Fruit fly (Drosophila melanogaster): ENCODE data around the gene betaCOP.
A peak's percentile ranks its signal among the peaks of the same experiment; 100 is the strongest.

Gene betaCOP

DNA sequence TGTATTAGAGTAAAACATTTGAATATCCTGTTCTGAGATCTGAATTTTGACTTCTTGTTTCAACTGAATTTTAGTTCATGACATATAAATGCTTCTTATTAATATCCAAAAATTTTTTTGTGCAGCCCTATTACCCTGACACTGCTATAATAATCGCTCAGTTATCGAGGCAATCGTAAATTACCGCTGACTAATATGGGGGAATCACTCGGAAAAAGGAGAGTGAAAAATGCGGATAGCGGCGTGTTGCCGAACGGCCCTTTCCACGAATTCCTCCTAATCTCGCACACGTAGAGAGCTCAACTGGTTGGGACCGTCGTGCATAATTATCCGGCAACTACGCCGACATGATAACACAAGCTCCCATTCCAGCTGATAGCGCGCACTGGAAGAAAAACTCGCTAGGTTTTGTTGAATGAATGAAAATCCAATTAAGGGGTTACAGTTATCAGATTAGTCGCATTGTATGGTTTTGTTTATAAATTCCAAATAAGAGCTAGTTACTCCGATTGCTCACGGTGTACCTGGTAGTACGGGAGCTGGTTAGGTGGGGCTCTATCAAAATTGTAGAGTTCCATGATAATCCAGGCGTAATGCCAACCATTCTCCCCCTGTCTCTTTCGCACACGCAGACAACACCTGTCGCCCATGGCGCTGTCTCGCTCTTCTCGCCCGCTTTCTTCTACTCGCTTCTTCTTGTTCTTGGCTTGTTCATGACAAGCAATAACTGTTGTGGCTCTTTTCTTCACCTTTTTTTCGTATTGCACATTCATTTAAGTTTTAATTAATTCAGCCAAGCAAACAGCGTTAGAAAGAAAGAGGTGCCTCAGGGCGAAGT lies 17.0 kb downstream of the betaCOP start (continued):
- TF ChIP-seq MTF-1 (GFP tag; optimal IDR thresholded peaks at IDR 0.05; ENCODE audit: borderline replicate concordance) = peak; percentile 37
- peak; percentile 39 for TF ChIP-seq CG17829 (tag; optimal IDR thresholded peaks at IDR 0.05)
- peak; percentile 61 for TF ChIP-seq Poxn (GFP tag; IDR thresholded peaks at IDR 0.05)
- no peak for TF ChIP-seq CG3838 (GFP tag; optimal IDR thresholded peaks at IDR 0.05)
- TF ChIP-seq pfk (GFP tag; optimal IDR thresholded peaks at IDR 0.05) = peak; percentile 7
- TF ChIP-seq prd (optimal IDR thresholded peaks at IDR 0.05) = no peak
- TF ChIP-seq prd (GFP tag; IDR thresholded peaks at IDR 0.05) = peak; percentile 75
- TF ChIP-seq az2 (GFP tag; optimal IDR thresholded peaks at IDR 0.05) = peak; percentile 55
- no peak for TF ChIP-seq Neu2 (GFP tag; optimal IDR thresholded peaks at IDR 0.05; ENCODE audit: borderline replicate concordance)
- peak; percentile 28 for TF ChIP-seq CG1529 (GFP tag; optimal IDR thresholded peaks at IDR 0.05)
- peak; percentile 0 for TF ChIP-seq corto (GFP tag; optimal IDR thresholded peaks at IDR 0.05)
- peak; percentile 65 to 70 for TF ChIP-seq dpn (GFP tag; optimal IDR thresholded peaks at IDR 0.05)
- peak; percentile 71 for TF ChIP-seq H15 (GFP tag; IDR thresholded peaks at IDR 0.05)
- no peak for TF ChIP-seq zen (tag; optimal IDR thresholded peaks at IDR 0.05)
- TF ChIP-seq PHDP (tag; optimal IDR thresholded peaks at IDR 0.05) = peak; percentile 52
- TF ChIP-seq CG3065 (GFP tag; optimal IDR thresholded peaks at IDR 0.05) = no peak
- peak; percentile 55 for TF ChIP-seq Ravus (GFP tag; IDR thresholded peaks at IDR 0.05)
- TF ChIP-seq HLH4C (GFP tag; IDR thresholded peaks at IDR 0.05; ENCODE audit: partially characterized antibody) = no peak
- peak; percentile 62 for TF ChIP-seq so (GFP tag; IDR thresholded peaks at IDR 0.05)
- peak; percentile 21 for TF ChIP-seq CoRest (tag; optimal IDR thresholded peaks at IDR 0.05)
- TF ChIP-seq CG3281 (GFP tag; optimal IDR thresholded peaks at IDR 0.05) = peak; percentile 67
- peak; percentile 51 for TF ChIP-seq CG6272 (GFP tag; IDR thresholded peaks at IDR 0.05)
- TF ChIP-seq Dref (GFP tag; IDR thresholded peaks at IDR 0.05) = 0 out of 2 replicates have a peak, but pooled peaks have one; percentile 22
- peak; percentile 56; the same call in 1 of the 2 replicates for TF ChIP-seq ssp (GFP tag; IDR thresholded peaks at IDR 0.05)
- peak; percentile 2 for TF ChIP-seq Vsx1 (GFP tag; optimal IDR thresholded peaks at IDR 0.05)
- no peak for TF ChIP-seq CkIIα-i1 (GFP tag; IDR thresholded peaks at IDR 0.05)
- TF ChIP-seq ara (GFP tag; IDR thresholded peaks at IDR 0.05) = peak; percentile 21; the same call in 1 of the 2 replicates
- peak; percentile 63 for TF ChIP-seq CG6854 (GFP tag; optimal IDR thresholded peaks at IDR 0.05)
- TF ChIP-seq sim (GFP tag; IDR thresholded peaks at IDR 0.05) = no peak; the same call in 1 of the 2 replicates
- TF ChIP-seq tap (tag; optimal IDR thresholded peaks at IDR 0.05) = peak; percentile 46
- TF ChIP-seq Opbp (GFP tag; IDR thresholded peaks at IDR 0.05; ENCODE audit: partially characterized antibody) = no peak
- peak; percentile 61 for TF ChIP-seq grn (GFP tag; optimal IDR thresholded peaks at IDR 0.05)
- TF ChIP-seq CG18476 (GFP tag; optimal IDR thresholded peaks at IDR 0.05) = no peak
- peak; percentile 70 for TF ChIP-seq CG17359 (tag; optimal IDR thresholded peaks at IDR 0.05)
- TF ChIP-seq CG15269 (tag; optimal IDR thresholded peaks at IDR 0.05) = peak; percentile 76
- no peak for TF ChIP-seq slou (GFP tag; optimal IDR thresholded peaks at IDR 0.05)
- TF ChIP-seq Atf3 (GFP tag; optimal IDR thresholded peaks at IDR 0.05) = peak; percentile 33
- TF ChIP-seq Atf6 (GFP tag; IDR thresholded peaks at IDR 0.05) = peak; percentile 75
- TF ChIP-seq CG15011 (GFP tag; optimal IDR thresholded peaks at IDR 0.05) = peak; percentile 37
- TF ChIP-seq CG31365 (tag; optimal IDR thresholded peaks at IDR 0.05) = peak; percentile 26
- TF ChIP-seq NFAT (GFP tag; IDR thresholded peaks at IDR 0.05) = peak; percentile 90
- peak; percentile 53 for TF ChIP-seq CG8924 (tag; optimal IDR thresholded peaks at IDR 0.05)
- peak; percentile 41 for TF ChIP-seq CG6683 (GFP tag; optimal IDR thresholded peaks at IDR 0.05)
- TF ChIP-seq CG6254 (GFP tag; optimal IDR thresholded peaks at IDR 0.05) = peak; percentile 50
- TF ChIP-seq CG5245 (GFP tag; optimal IDR thresholded peaks at IDR 0.05) = peak; percentile 32
- peak; percentile 90 for TF ChIP-seq lab (GFP tag; optimal IDR thresholded peaks at IDR 0.05)
- TF ChIP-seq NfI (GFP tag; optimal IDR thresholded peaks at IDR 0.05) = peak; percentile 62
- TF ChIP-seq wdn (GFP tag; IDR thresholded peaks at IDR 0.05) = peak; percentile 80
- TF ChIP-seq her (GFP tag; optimal IDR thresholded peaks at IDR 0.05) = peak; percentile 82
